Fruit fly (Drosophila melanogaster) whole organism: Measurements from ENCODE around the gene CG6142.

Experiments used
- CG8478 ChIP-seq: fragments of >200 bp; optimal IDR thresholded peaks from 2 replicates; lab custom pipeline; 2018; ENCODE audit warnings: inconsistent platforms
- Dll ChIP-seq: fragments of >200 bp; optimal IDR thresholded peaks from 2 replicates; lab custom pipeline; 2017
- EcR ChIP-seq, 2 experiments: fragments of >200 bp; optimal IDR thresholded peaks; 2 replicates each; lab custom pipeline; 2017; ENCODE audit warnings: missing biosample characterization in 2 of 2, missing genetic modification characterization in 2 of 2, missing genetic modification reagents in 2 of 2
- pan ChIP-seq: fragments of >200 bp; optimal IDR thresholded peaks from 2 replicates; lab custom pipeline; 2017
- psq ChIP-seq: fragments of >200 bp; optimal IDR thresholded peaks from 2 replicates; lab custom pipeline; 2017
- usp ChIP-seq: fragments of >200 bp; optimal IDR thresholded peaks from 2 replicates; lab custom pipeline; 2017; ENCODE audit warnings: missing biosample characterization, missing genetic modification characterization, mixed read lengths

CG6142 gene

dm6 chr3R:26117465-26118081 is 15.4 kb upstream of the CG6142 start:
- TF ChIP-seq pan (lab: Kevin White, UChicago) = no peak
- TF ChIP-seq psq (lab: Kevin White, UChicago) = no peak
- TF ChIP-seq EcR (GFP tag; optimal IDR thresholded peaks at IDR 0.05; lab: Kevin White, UChicago) = no peak
- TF ChIP-seq usp (GFP tag; lab: Kevin White, UChicago) = no peak
- TF ChIP-seq Dll (lab: Kevin White, UChicago) = no peak
- no peak for TF ChIP-seq CG8478 (lab: Kevin White, UChicago)

DNA sequence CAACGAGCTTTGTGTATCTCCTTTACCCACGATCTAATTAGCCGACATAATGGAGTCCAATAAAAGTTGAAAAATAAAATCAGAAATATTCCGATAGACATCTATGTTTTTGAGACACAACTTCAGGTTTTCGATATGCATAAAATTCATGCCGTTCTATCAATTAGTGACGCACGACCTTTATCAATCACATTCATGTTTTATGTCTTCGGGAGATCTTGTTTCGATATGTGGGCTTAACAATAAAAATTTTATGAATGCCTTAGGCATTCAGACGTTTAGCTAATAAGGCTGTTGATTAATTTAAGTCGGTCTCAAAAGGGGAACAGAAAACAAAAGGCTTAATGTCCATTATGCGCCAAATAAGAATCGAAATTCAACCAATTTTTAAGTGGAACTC is 13.0 kb upstream of the CG6142 start:
- TF ChIP-seq psq (lab: Kevin White, UChicago) = no peak
- TF ChIP-seq pan (lab: Kevin White, UChicago) = no peak
- TF ChIP-seq usp (GFP tag; lab: Kevin White, UChicago) = no peak
- TF ChIP-seq CG8478 (lab: Kevin White, UChicago) = no peak
- no peak for TF ChIP-seq Dll (lab: Kevin White, UChicago)
- no peak for TF ChIP-seq EcR (GFP tag; optimal IDR thresholded peaks at IDR 0.05; lab: Kevin White, UChicago)

dm6 chr3R:26121108-26121507 is 11.8 kb upstream of the CG6142 start:
- no peak for TF ChIP-seq psq (lab: Kevin White, UChicago)
- TF ChIP-seq CG8478 (lab: Kevin White, UChicago) = no peak
- no peak for TF ChIP-seq EcR (GFP tag; optimal IDR thresholded peaks at IDR 0.05; lab: Kevin White, UChicago)
- no peak for TF ChIP-seq pan (lab: Kevin White, UChicago)
- no peak for TF ChIP-seq Dll (lab: Kevin White, UChicago)
- no peak for TF ChIP-seq usp (GFP tag; lab: Kevin White, UChicago)

DNA sequence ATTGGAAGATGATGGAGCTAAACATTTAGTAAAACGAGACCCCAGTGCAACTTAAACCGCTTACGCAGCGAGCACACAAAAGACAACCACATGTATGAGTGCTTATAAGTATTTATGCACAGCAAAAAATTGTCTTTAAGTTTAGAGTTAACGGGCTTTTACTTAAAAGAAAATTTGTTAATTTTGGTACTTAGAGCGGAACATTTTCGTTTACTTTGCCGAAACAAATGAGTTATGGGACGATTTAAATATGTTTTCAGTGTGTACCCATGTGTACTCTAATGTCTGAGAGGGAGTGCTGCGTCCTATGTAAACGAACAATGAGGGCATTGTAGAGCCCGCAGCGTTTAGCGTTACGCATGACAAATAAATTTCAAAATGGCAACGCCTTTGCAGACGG is 11.2 kb upstream of the CG6142 start:
- TF ChIP-seq CG8478 (lab: Kevin White, UChicago) (no peak), EcR (GFP tag; optimal IDR thresholded peaks at IDR 0.05; lab: Kevin White, UChicago) (no peak), usp (GFP tag; lab: Kevin White, UChicago) (no peak), pan (lab: Kevin White, UChicago) (no peak), psq (lab: Kevin White, UChicago) (no peak), Dll (lab: Kevin White, UChicago) (no peak)

- TF ChIP-seq CG8478 (lab: Kevin White, UChicago) (no peak), psq (lab: Kevin White, UChicago) (no peak), pan (lab: Kevin White, UChicago) (no peak), EcR (GFP tag; optimal IDR thresholded peaks at IDR 0.05; lab: Kevin White, UChicago) (no peak), usp (GFP tag; lab: Kevin White, UChicago) (no peak), Dll (lab: Kevin White, UChicago) (no peak)
Observed at dm6 chr3R:26122896-26123295, 10.1 kb upstream of the CG6142 start.

DNA sequence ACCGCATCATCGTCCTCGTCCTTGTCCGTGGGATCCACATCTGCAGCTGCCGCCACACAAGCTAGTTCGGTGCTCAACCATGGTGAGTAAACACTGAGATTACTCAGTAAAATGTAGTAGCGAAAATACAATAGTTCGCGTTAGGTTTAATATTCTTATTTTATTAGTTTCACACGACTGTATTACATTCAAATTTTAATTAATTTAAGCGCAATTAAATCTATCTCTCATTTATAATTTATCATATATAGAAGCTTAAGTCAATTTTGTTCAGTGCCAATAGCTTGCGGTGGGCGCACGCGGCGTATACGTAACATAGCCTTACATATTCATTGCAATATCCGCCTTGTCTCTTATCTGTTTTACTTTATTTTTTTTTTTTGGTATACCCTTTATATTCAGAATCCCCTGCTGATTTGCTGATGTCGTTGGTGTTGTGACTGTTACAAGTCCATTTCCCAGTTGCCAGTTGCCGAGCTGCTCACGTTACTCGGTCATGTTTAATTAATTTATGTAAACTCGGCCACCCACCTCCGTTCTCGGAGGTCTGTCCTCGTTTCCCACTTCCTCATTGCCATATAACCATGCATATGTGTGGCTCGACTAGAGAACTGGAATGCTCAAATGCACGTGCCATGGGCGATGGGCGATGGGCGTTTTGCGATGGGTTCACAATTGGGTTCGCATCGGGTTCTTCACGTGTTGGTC is 8.2 kb upstream of the CG6142 start:
- TF ChIP-seq pan (lab: Kevin White, UChicago) = no peak
- no peak for TF ChIP-seq CG8478 (lab: Kevin White, UChicago)
- no peak for TF ChIP-seq EcR (GFP tag; optimal IDR thresholded peaks at IDR 0.05; lab: Kevin White, UChicago)
- no peak for TF ChIP-seq usp (GFP tag; lab: Kevin White, UChicago)
- TF ChIP-seq Dll (lab: Kevin White, UChicago) = no peak
- no peak for TF ChIP-seq psq (lab: Kevin White, UChicago)

DNA sequence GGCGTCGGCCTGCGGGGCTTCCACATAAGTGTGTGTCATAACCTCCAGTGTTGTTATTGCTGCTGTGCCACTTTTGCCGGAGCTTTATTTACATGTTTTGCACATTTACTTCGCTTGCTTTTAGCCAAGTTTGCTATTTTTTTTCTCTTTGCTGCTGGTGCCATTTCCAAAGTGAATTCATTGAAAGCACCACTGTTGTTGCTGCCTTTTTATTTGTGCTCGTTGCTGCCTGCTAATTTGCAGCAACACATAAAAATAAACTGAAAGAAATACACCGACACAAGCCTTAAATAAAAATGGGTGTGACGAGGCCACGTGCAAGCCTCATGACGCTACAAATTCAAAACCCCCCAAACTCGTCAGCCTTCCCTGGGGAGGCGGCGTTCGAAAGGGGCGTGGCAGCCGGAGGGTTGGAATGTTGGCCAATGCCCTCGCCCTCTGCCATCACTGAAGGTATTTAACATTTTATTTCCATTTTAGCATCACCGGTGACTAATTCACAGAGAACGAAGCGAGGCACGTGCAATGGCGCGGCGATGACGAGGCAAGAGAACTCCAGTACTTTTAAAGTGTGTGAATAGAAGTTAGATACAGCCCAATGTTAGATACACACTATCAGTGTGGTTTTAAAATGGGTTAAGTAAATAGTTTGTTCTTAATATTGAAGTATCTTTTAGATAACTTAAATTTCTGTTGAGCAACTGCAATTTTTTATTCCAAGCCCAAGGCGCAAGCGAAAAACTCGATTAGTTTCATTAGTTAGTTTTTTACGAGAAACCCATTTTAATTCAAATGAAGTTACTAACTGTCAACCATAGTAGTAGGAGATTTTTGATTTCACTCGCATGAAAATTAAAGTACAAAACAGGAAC is 6.9 kb upstream of the CG6142 start, which contains the start of gene CG14556:
Gene CG14556 (plus strand): TSS at position 822 of the 872 bp plus-strand sequence.
- no peak for TF ChIP-seq Dll (lab: Kevin White, UChicago)
- no peak for TF ChIP-seq pan (lab: Kevin White, UChicago)
- no peak for TF ChIP-seq EcR (GFP tag; optimal IDR thresholded peaks at IDR 0.05; lab: Kevin White, UChicago)
- no peak for TF ChIP-seq usp (GFP tag; lab: Kevin White, UChicago)
- TF ChIP-seq psq (lab: Kevin White, UChicago) = no peak
- no peak for TF ChIP-seq CG8478 (lab: Kevin White, UChicago)

dm6 chr3R:26128442-26129003 is 4.4 kb upstream of the CG6142 start:
- no peak for TF ChIP-seq usp (GFP tag; lab: Kevin White, UChicago)
- no peak for TF ChIP-seq CG8478 (lab: Kevin White, UChicago)
- no peak for TF ChIP-seq psq (lab: Kevin White, UChicago)
- TF ChIP-seq EcR (GFP tag; optimal IDR thresholded peaks at IDR 0.05; lab: Kevin White, UChicago) = no peak
- no peak for TF ChIP-seq pan (lab: Kevin White, UChicago)

DNA sequence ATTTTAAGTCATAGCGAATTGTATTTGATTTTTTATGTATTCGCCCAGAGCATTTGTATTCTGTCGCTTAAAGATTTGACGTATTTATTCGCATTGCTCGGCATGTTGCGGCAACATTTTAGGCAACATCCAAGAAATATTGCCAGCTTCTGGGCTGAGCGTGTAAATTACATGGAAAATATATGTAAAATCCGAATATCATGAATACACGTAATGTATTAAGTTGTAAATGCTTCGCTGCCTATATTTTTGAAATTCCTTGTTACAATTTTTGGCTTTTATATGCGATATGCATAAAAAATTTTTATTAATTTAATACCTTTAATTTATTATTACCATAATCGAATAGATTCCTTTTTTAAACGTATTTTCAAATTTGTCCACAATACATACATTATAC is 3.3 kb upstream of the CG6142 start:
- no peak for TF ChIP-seq EcR (GFP tag; optimal IDR thresholded peaks at IDR 0.05; lab: Kevin White, UChicago)
- no peak for TF ChIP-seq pan (lab: Kevin White, UChicago)
- no peak for TF ChIP-seq psq (lab: Kevin White, UChicago)

DNA sequence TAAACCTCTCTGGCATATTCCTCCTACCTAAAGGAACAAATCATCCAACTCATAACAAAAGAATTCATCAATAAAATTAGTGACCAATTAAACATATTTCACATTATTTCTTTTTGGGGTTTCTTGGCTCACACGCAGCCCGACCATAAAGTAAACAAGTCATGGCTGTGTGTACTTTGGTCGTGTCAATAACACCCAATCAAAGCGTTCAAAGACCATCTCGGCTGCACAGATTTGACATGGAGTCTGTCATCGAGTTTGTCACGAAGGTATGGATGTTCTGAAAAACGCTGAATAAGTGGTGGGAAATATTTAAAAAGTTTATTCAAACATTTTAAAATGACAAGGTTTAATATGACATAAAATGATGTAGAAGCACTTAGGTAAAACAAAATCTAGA is 2.4 kb upstream of the CG6142 start:
- no peak for TF ChIP-seq psq (lab: Kevin White, UChicago)
- TF ChIP-seq EcR (GFP tag; optimal IDR thresholded peaks at IDR 0.05; lab: Kevin White, UChicago) = no peak
- TF ChIP-seq pan (lab: Kevin White, UChicago) = no peak
- no peak for TF ChIP-seq usp (GFP tag; lab: Kevin White, UChicago)
- TF ChIP-seq CG8478 (lab: Kevin White, UChicago) = no peak
- no peak for TF ChIP-seq Dll (lab: Kevin White, UChicago)
